Fruit fly (Drosophila melanogaster): ENCODE measurements around the gene CG11986.
A peak's percentile ranks its signal among the peaks of the same experiment; 100 is the strongest.

The CG11986 gene

DNA sequence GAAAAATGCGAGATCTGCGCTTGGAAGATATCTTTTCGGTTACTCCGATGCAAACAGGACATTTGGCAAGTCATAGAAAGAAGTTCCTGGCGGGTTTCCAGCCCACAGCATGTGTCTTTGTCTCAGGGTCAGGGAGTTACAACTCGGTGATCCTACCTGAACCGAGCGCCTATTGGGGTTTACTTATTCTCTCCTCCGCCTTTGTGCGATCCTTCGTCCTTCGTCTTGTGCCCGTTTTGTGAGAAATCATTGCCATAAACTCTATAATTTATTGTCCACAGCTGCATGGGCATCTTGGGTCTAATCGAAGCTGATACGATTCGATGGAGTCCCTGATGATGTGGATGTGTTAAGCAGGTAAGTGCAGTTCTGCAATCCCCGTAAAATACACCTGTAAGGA lies 22.7 kb downstream of the CG11986 start:
- no peak for TF ChIP-seq CG32006 (GFP tag; optimal IDR thresholded peaks at IDR 0.05)
- no peak for TF ChIP-seq CG15336 (GFP tag; IDR thresholded peaks at IDR 0.05)
- TF ChIP-seq Lpt (GFP tag; optimal IDR thresholded peaks at IDR 0.05): no peak
- TF ChIP-seq Hr4 (GFP tag; optimal IDR thresholded peaks at IDR 0.05): no peak
- TF ChIP-seq Met (GFP tag; optimal IDR thresholded peaks at IDR 0.05): no peak
- no peak for TF ChIP-seq spab (GFP tag; optimal IDR thresholded peaks at IDR 0.05)
- TF ChIP-seq Smox (GFP tag; optimal IDR thresholded peaks at IDR 0.05): no peak
- no peak for TF ChIP-seq fd85E (GFP tag; optimal IDR thresholded peaks at IDR 0.05)
- no peak for TF ChIP-seq CG3919 (GFP tag; optimal IDR thresholded peaks at IDR 0.05)

DNA sequence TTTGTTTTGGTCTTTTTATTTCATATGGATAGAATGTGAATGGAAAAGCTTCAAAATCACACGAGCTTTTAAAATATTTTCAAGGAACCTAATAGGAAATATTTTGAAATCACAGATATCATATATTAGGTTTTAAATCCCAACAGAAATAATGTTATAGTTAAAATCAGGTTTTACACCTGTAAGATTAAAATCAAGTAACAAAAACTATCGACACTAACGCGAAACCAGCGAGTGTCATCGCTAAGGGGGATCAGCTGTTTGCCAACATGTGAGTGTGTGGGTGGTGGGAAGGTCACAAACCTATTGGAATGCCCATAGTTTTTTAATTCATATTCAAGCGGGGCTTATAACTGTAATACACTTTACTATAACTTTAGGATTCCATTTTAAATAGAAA lies 23.4 kb downstream of the CG11986 start, which contains the start of gene hyx:
Gene hyx (plus strand): TSS at position 109 of the 400 bp plus-strand sequence.
- TF ChIP-seq CG31627 (GFP tag; optimal IDR thresholded peaks at IDR 0.05) (peak; percentile 20), Hr4 (GFP tag; optimal IDR thresholded peaks at IDR 0.05) (peak; percentile 53), Lpt (GFP tag; optimal IDR thresholded peaks at IDR 0.05) (peak; percentile 22), achi (GFP tag; optimal IDR thresholded peaks at IDR 0.05) (peak; percentile 2), Hr39 (GFP tag; optimal IDR thresholded peaks at IDR 0.05) (peak; percentile 52), lz (GFP tag; optimal IDR thresholded peaks at IDR 0.05) (peak; percentile 12), pdm3 (GFP tag; optimal IDR thresholded peaks at IDR 0.05) (no peak), svp (GFP tag) (peak; percentile 96), esn (GFP tag; optimal IDR thresholded peaks at IDR 0.05) (peak; percentile 54), CG16779 (tag; optimal IDR thresholded peaks at IDR 0.05) (no peak), CG10631 (GFP tag; optimal IDR thresholded peaks at IDR 0.05) (peak; percentile 1), Sox14 (GFP tag; optimal IDR thresholded peaks at IDR 0.05) (peak; percentile 30), CG11294 (GFP tag; IDR thresholded peaks at IDR 0.05) (no peak), Eip75B (GFP tag; optimal IDR thresholded peaks at IDR 0.05) (peak; percentile 36), eg (GFP tag; IDR thresholded peaks at IDR 0.05) (peak; percentile 33; the same call in 2 of the 3 replicates), spab (GFP tag; optimal IDR thresholded peaks at IDR 0.05) (no peak), topi (GFP tag; optimal IDR thresholded peaks at IDR 0.05) (peak; percentile 40), CG15336 (GFP tag; IDR thresholded peaks at IDR 0.05) (peak; percentile 19; the same call in 1 of the 2 replicates), CG11902 (GFP tag; optimal IDR thresholded peaks at IDR 0.05) (no peak), acj6 (GFP tag; optimal IDR thresholded peaks at IDR 0.05) (peak; percentile 30), cyc (GFP tag; optimal IDR thresholded peaks at IDR 0.05) (peak; percentile 27), Eip78C (GFP tag) (peak; percentile 81), CG6276 (GFP tag; optimal IDR thresholded peaks at IDR 0.05) (no peak), CG6808 (GFP tag; optimal IDR thresholded peaks at IDR 0.05) (no peak), CG3032 (tag; optimal IDR thresholded peaks at IDR 0.05) (peak; percentile 36)

DNA sequence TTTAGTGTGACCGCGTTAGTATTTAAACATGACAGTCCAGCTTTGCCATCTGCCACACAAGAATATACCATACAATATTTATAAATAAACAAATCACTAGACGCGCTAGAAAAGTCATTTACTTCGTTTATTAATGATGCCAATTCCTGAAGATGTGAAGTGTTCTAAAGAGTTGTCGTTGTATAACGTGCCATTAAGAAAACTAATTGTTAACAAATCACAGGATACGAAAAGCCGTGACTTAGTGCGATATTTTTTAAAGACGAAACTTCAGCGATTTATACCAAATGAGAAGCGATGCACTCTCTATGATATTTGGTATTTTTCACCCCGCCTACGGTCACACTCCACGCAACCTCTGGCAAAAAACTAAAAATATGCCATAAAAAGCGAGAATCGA lies 24.2 kb downstream of the CG11986 start, which contains the start of gene neur:
Gene neur (minus strand): TSS at position 24 of the 400 bp plus-strand sequence.
- TF ChIP-seq eg (GFP tag; IDR thresholded peaks at IDR 0.05) (no peak), topi (GFP tag; optimal IDR thresholded peaks at IDR 0.05) (peak; percentile 39), Eip75B (GFP tag; optimal IDR thresholded peaks at IDR 0.05) (peak; percentile 16), Hr38 (GFP tag; optimal IDR thresholded peaks at IDR 0.05) (no peak), fd59A (GFP tag; optimal IDR thresholded peaks at IDR 0.05) (no peak), CG6163 (GFP tag; IDR thresholded peaks at IDR 0.05) (no peak), Hr39 (GFP tag; optimal IDR thresholded peaks at IDR 0.05) (peak; percentile 25), acj6 (GFP tag; optimal IDR thresholded peaks at IDR 0.05) (no peak), CG31627 (GFP tag; optimal IDR thresholded peaks at IDR 0.05) (peak; percentile 25), CG6792 (GFP tag; optimal IDR thresholded peaks at IDR 0.05) (peak; percentile 6), lz (GFP tag; optimal IDR thresholded peaks at IDR 0.05) (peak; percentile 41), Blimp-1 (GFP tag; optimal IDR thresholded peaks at IDR 0.05) (no peak), Sox14 (GFP tag; optimal IDR thresholded peaks at IDR 0.05) (peak; percentile 18), dac (GFP tag; optimal IDR thresholded peaks at IDR 0.05) (no peak), esn (GFP tag; optimal IDR thresholded peaks at IDR 0.05) (peak; percentile 36), CG16779 (tag; optimal IDR thresholded peaks at IDR 0.05) (no peak), Eip78C (GFP tag) (peak; percentile 80), dsx (GFP tag; optimal IDR thresholded peaks at IDR 0.05; ENCODE audit: poor library complexity, severe bottlenecking) (no peak), fkh (GFP tag; optimal IDR thresholded peaks at IDR 0.05) (peak; percentile 64), achi (GFP tag; optimal IDR thresholded peaks at IDR 0.05) (peak; percentile 82), Ets96B (tag; optimal IDR thresholded peaks at IDR 0.05) (no peak), CG8632 (GFP tag; optimal IDR thresholded peaks at IDR 0.05) (no peak), Gug (GFP tag; IDR thresholded peaks at IDR 0.05) (no peak), CG8119 (GFP tag; IDR thresholded peaks at IDR 0.05) (no peak), cyc (GFP tag; optimal IDR thresholded peaks at IDR 0.05) (peak; percentile 26), CG11294 (GFP tag; IDR thresholded peaks at IDR 0.05) (no peak), CG3032 (tag; optimal IDR thresholded peaks at IDR 0.05) (peak; percentile 14), svp (GFP tag) (peak; percentile 85), vri (GFP tag; optimal IDR thresholded peaks at IDR 0.05) (peak; percentile 28), CG11902 (GFP tag; optimal IDR thresholded peaks at IDR 0.05) (no peak)

Data from whole organism, prepupa.